Fruit fly (Drosophila melanogaster) whole organism, adult: ENCODE data around the gene CG13313.

Source experiments
- CG12768 ChIP-seq: fragments of 200-800 bp; sonication (Bioruptor generic); optimal IDR thresholded peaks from 2 replicates; lab custom pipeline; 2017; ENCODE audit warnings: missing biosample characterization, missing genetic modification characterization, mild to moderate bottlenecking, moderate library complexity, missing genetic modification reagents
- CG14711 ChIP-seq: fragments of 200-800 bp; sonication (Bioruptor generic); optimal IDR thresholded peaks from 2 replicates; lab custom pipeline; 2018; ENCODE audit warnings: missing biosample characterization, mild to moderate bottlenecking, missing genetic modification characterization, moderate library complexity
- CG1620 ChIP-seq: fragments of 200-800 bp; sonication (Bioruptor generic); optimal IDR thresholded peaks from 2 replicates; lab custom pipeline; 2016; ENCODE audit warnings: missing biosample characterization, missing genetic modification characterization
- CG33017 ChIP-seq: fragments of 200-800 bp; sonication (Bioruptor generic); optimal IDR thresholded peaks from 2 replicates; lab custom pipeline; 2018; ENCODE audit warnings: missing biosample characterization, mild to moderate bottlenecking, missing genetic modification characterization, moderate library complexity
- CG5204 ChIP-seq: fragments of 200-800 bp; sonication (Bioruptor generic); optimal IDR thresholded peaks from 2 replicates; lab custom pipeline; 2016; ENCODE audit warnings: missing biosample characterization, missing genetic modification characterization
- CG7045 ChIP-seq: fragments of 200-800 bp; sonication (Bioruptor generic); optimal IDR thresholded peaks from 2 replicates; lab custom pipeline; 2017; ENCODE audit warnings: missing biosample characterization, mild to moderate bottlenecking, missing genetic modification characterization
- CG7101 ChIP-seq: fragments of 200-800 bp; sonication (Bioruptor generic); optimal IDR thresholded peaks from 2 replicates; lab custom pipeline; 2018; ENCODE audit warnings: missing biosample characterization, mild to moderate bottlenecking, missing genetic modification characterization, moderate library complexity
- Clk ChIP-seq: fragments of 200-800 bp; sonication (Bioruptor generic); optimal IDR thresholded peaks from 2 replicates; lab custom pipeline; 2017; ENCODE audit warnings: missing biosample characterization, missing genetic modification characterization
- Hr96 ChIP-seq: fragments of 200-800 bp; sonication (Bioruptor generic); optimal IDR thresholded peaks from 2 replicates; lab custom pipeline; 2016; ENCODE audit warnings: missing biosample characterization, missing genetic modification characterization
- cic ChIP-seq: fragments of 200-800 bp; sonication (Bioruptor generic); optimal IDR thresholded peaks from 2 replicates; lab custom pipeline; 2017; ENCODE audit warnings: missing biosample characterization, mild to moderate bottlenecking, missing genetic modification characterization, moderate library complexity
- cnc ChIP-seq, 2 experiments: fragments of >200 bp; optimal IDR thresholded peaks; 2 replicates each; lab custom pipeline; 2017
- kay ChIP-seq: fragments of 200-800 bp; sonication (Bioruptor generic); peaks from one replicate; lab custom pipeline; 2016; ENCODE audit warnings: missing biosample characterization, missing genetic modification characterization, borderline replicate concordance
- ovo ChIP-seq: fragments of 200-800 bp; sonication (Bioruptor generic); optimal IDR thresholded peaks from 2 replicates; lab custom pipeline; 2016; ENCODE audit warnings: missing biosample characterization, missing genetic modification characterization
- toe ChIP-seq: fragments of 200-800 bp; sonication (Bioruptor generic); optimal IDR thresholded peaks from 2 replicates; lab custom pipeline; 2016; ENCODE audit warnings: missing biosample characterization, missing genetic modification characterization

dm6 chr3L:8990128-8990527 lies 31.5 kb downstream of the CG13313 start, which contains the start of gene CG5280:
- TF ChIP-seq cic (GFP tag; lab: Kevin White, UChicago) (no peak), CG33017 (tag; lab: Kevin White, UChicago) (no peak), CG1620 (GFP tag; lab: Kevin White, UChicago) (no peak), CG5204 (no peak), Clk (GFP tag; lab: Kevin White, UChicago) (no peak), CG7101 (tag; lab: Kevin White, UChicago) (no peak), ovo (no peak), CG14711 (no peak), cnc (optimal IDR thresholded peaks at IDR 0.05; lab: Kevin White, UChicago) (no peak), Hr96 (GFP tag; lab: Kevin White, UChicago) (no peak), CG7045 (GFP tag; lab: Kevin White, UChicago) (no peak), kay (GFP tag; lab: Kevin White, UChicago) (peak; percentile 76), CG12768 (GFP tag; lab: Kevin White, UChicago) (no peak), toe (GFP tag; lab: Kevin White, UChicago) (no peak)
